Fruit fly (Drosophila melanogaster) whole organism, adult: ENCODE results near the gene Lam.

Source experiments
- CG11617 ChIP-seq: fragments of 200-800 bp; sonication (Bioruptor generic); optimal IDR thresholded peaks from 2 replicates; lab custom pipeline; 2017; ENCODE audit warnings: mild to moderate bottlenecking, missing biosample characterization, missing genetic modification reagents, missing genetic modification characterization
- CG14711 ChIP-seq: fragments of 200-800 bp; sonication (Bioruptor generic); optimal IDR thresholded peaks from 2 replicates; lab custom pipeline; 2018; ENCODE audit warnings: missing biosample characterization, mild to moderate bottlenecking, missing genetic modification characterization, moderate library complexity
- CG1620 ChIP-seq: fragments of 200-800 bp; sonication (Bioruptor generic); optimal IDR thresholded peaks from 2 replicates; lab custom pipeline; 2016; ENCODE audit warnings: missing biosample characterization, missing genetic modification characterization
- CG5204 ChIP-seq: fragments of 200-800 bp; sonication (Bioruptor generic); optimal IDR thresholded peaks from 2 replicates; lab custom pipeline; 2016; ENCODE audit warnings: missing biosample characterization, missing genetic modification characterization
- Clk ChIP-seq: fragments of 200-800 bp; sonication (Bioruptor generic); optimal IDR thresholded peaks from 2 replicates; lab custom pipeline; 2017; ENCODE audit warnings: missing biosample characterization, missing genetic modification characterization
- Crg-1 ChIP-seq: fragments of 200-800 bp; sonication (Bioruptor generic); optimal IDR thresholded peaks from 2 replicates; lab custom pipeline; 2016; ENCODE audit warnings: missing biosample characterization, missing genetic modification characterization
- bab1 ChIP-seq: fragments of 200-800 bp; sonication (Bioruptor generic); optimal IDR thresholded peaks from 3 replicates; lab custom pipeline; 2019; ENCODE audit warnings: missing biosample characterization, mild to moderate bottlenecking, missing genetic modification characterization, moderate library complexity
- cnc ChIP-seq, 2 experiments: fragments of >200 bp; optimal IDR thresholded peaks; 2 replicates each; lab custom pipeline; 2017
- kay ChIP-seq: fragments of 200-800 bp; sonication (Bioruptor generic); peaks from one replicate; lab custom pipeline; 2016; ENCODE audit warnings: missing biosample characterization, missing genetic modification characterization, borderline replicate concordance
- ovo ChIP-seq: fragments of 200-800 bp; sonication (Bioruptor generic); optimal IDR thresholded peaks from 2 replicates; lab custom pipeline; 2016; ENCODE audit warnings: missing biosample characterization, missing genetic modification characterization
- tj ChIP-seq: fragments of 200-800 bp; sonication (Bioruptor generic); optimal IDR thresholded peaks from 3 replicates; lab custom pipeline; 2017; ENCODE audit warnings: missing biosample characterization, mild to moderate bottlenecking, missing genetic modification characterization, moderate library complexity
- toe ChIP-seq: fragments of 200-800 bp; sonication (Bioruptor generic); optimal IDR thresholded peaks from 2 replicates; lab custom pipeline; 2016; ENCODE audit warnings: missing biosample characterization, missing genetic modification characterization

DNA sequence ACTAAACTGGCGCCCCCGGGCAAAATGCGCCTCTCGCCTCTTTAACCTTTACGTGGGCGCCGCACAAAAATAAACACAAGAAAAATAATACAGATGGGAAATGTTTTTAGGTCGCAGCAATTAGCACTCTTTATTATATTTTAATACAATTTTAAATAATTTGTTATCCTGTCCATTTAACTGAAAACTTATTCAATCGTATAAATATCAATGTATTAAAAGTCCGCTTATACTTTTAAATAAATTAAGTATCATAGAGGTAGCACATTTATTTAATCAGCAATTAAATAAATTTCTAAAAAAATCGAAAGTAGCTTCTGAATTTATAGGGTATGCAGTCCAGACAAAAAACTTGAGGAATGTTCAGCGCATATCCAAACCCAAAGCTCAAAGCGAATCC is 35.2 kb upstream of the Lam start:
- TF ChIP-seq toe (GFP tag; lab: Kevin White, UChicago) (no peak), CG1620 (GFP tag; lab: Kevin White, UChicago) (no peak), CG5204 (GFP tag; lab: Kevin White, UChicago) (no peak), kay (no peak), tj (GFP tag; lab: Kevin White, UChicago) (no peak), Clk (GFP tag; lab: Kevin White, UChicago) (no peak), bab1 (GFP tag; lab: Kevin White, UChicago) (no peak), ovo (GFP tag; lab: Kevin White, UChicago) (no peak), CG14711 (no peak), Crg-1 (GFP tag; lab: Kevin White, UChicago) (no peak), cnc (optimal IDR thresholded peaks at IDR 0.05; lab: Kevin White, UChicago) (no peak), CG11617 (GFP tag; lab: Kevin White, UChicago) (no peak)
